Worm (Caenorhabditis elegans) whole organism, mixed stage, embryonic: ENCODE measurements around the gene R02D5.7.

Experiments
- ceh-43 ChIP-seq: fragments of 200-800 bp; sonication (Bioruptor generic); optimal IDR thresholded peaks from 2 replicates; lab custom pipeline; 2018; ENCODE audit warnings: mild to moderate bottlenecking, missing genetic modification characterization, moderate library complexity, missing compliant biosample characterization
- elt-3 ChIP-seq: fragments of 150-350 bp; optimal IDR thresholded peaks from 2 replicates; lab custom pipeline; 2014; ENCODE audit warnings: missing biosample characterization, missing genetic modification characterization
- ham-2 ChIP-seq: fragments of 200-800 bp; sonication (Bioruptor generic); optimal IDR thresholded peaks from 2 replicates; lab custom pipeline; 2018; ENCODE audit warnings: mild to moderate bottlenecking, missing genetic modification characterization, missing compliant biosample characterization
- lin-13 ChIP-seq: fragments of 150-350 bp; optimal IDR thresholded peaks from 2 replicates; lab custom pipeline; 2014; ENCODE audit warnings: missing biosample characterization, missing genetic modification characterization
- lin-32 ChIP-seq: fragments of 200-800 bp; sonication (Bioruptor generic); optimal IDR thresholded peaks from 2 replicates; lab custom pipeline; 2018; ENCODE audit warnings: mild to moderate bottlenecking, missing genetic modification characterization, missing compliant biosample characterization
- lsy-2 ChIP-seq: fragments of 150-350 bp; optimal IDR thresholded peaks from 2 replicates; lab custom pipeline; 2014; ENCODE audit warnings: missing biosample characterization, missing genetic modification characterization
- mls-2 ChIP-seq: sonication (generic microtip); optimal IDR thresholded peaks from 2 replicates; lab custom pipeline; 2016; ENCODE audit warnings: mild to moderate bottlenecking, missing genetic modification characterization, moderate library complexity, missing compliant biosample characterization
- nhr-2 ChIP-seq: fragments of 150-350 bp; optimal IDR thresholded peaks from 2 replicates; lab custom pipeline; 2014; ENCODE audit warnings: missing biosample characterization, missing genetic modification characterization
- nhr-28 ChIP-seq: fragments of 150-350 bp; optimal IDR thresholded peaks from 2 replicates; lab custom pipeline; 2014; ENCODE audit warnings: missing biosample characterization, missing genetic modification characterization
- nhr-76 ChIP-seq: sonication (generic microtip); optimal IDR thresholded peaks from 2 replicates; lab custom pipeline; 2017; ENCODE audit warnings: missing biosample characterization, missing genetic modification characterization
- snpc-4 ChIP-seq: fragments of 150-350 bp; optimal IDR thresholded peaks from 2 replicates; lab custom pipeline; 2014; ENCODE audit warnings: missing biosample characterization, missing genetic modification characterization
- ztf-11 ChIP-seq: fragments of 150-350 bp; optimal IDR thresholded peaks from 2 replicates; lab custom pipeline; 2014; ENCODE audit warnings: missing biosample characterization, missing genetic modification characterization

ce11 chrV:14460122-14460521 is 21.2 kb downstream of the R02D5.7 start:
- TF ChIP-seq ham-2 (GFP tag; lab: Kevin White, UChicago): no peak
- no peak for TF ChIP-seq elt-3 (tag; lab: Kevin White, UChicago)
- no peak for TF ChIP-seq nhr-28
- no peak for TF ChIP-seq lin-13
- no peak for TF ChIP-seq ztf-11
- no peak for TF ChIP-seq nhr-2 (tag; lab: Kevin White, UChicago)
- no peak for TF ChIP-seq mls-2 (tag; lab: Kevin White, UChicago)
- no peak for TF ChIP-seq lin-32
- TF ChIP-seq lsy-2 (tag; lab: Kevin White, UChicago): no peak
- TF ChIP-seq nhr-76 (tag; lab: Kevin White, UChicago): no peak
- no peak for TF ChIP-seq ceh-43 (GFP tag; lab: Kevin White, UChicago)
- TF ChIP-seq snpc-4 (tag; lab: Kevin White, UChicago): no peak
